Fruit fly (Drosophila melanogaster) whole organism, embryonic: ENCODE data around the gene CG14650.

Source experiments
- Adf1 ChIP-seq: fragments of 200-800 bp; sonication (Bioruptor generic); IDR thresholded peaks from 2 replicates; pipeline ENCODE4 v1.3.6; 2022; ENCODE audit warnings: missing biosample characterization, missing genetic modification characterization
- Atf6 ChIP-seq: fragments of 200-800 bp; sonication (Bioruptor generic); IDR thresholded peaks from 2 replicates; pipeline ENCODE4 v1.3.6; 2022; ENCODE audit warnings: missing biosample characterization, missing genetic modification characterization
- BtbVII ChIP-seq: fragments of 200-800 bp; sonication (Bioruptor generic); optimal IDR thresholded peaks from 3 replicates; lab custom pipeline; 2017; ENCODE audit warnings: missing biosample characterization, mild to moderate bottlenecking, missing genetic modification characterization
- CG10959 ChIP-seq: fragments of 200-800 bp; sonication (Bioruptor generic); IDR thresholded peaks from 2 replicates; pipeline ENCODE4 v1.3.6; 2022; ENCODE audit warnings: missing biosample characterization, missing genetic modification characterization
- CG12155 ChIP-seq: fragments of 200-800 bp; sonication (Bioruptor generic); optimal IDR thresholded peaks from 3 replicates; lab custom pipeline; 2016; ENCODE audit warnings: missing biosample characterization, missing genetic modification characterization
- CG12769 ChIP-seq: fragments of 200-800 bp; sonication (Bioruptor generic); optimal IDR thresholded peaks from 2 replicates; lab custom pipeline; 2019; ENCODE audit warnings: missing biosample characterization, mild to moderate bottlenecking, missing genetic modification characterization, moderate library complexity
- CG13123 ChIP-seq: fragments of 200-800 bp; sonication (Bioruptor generic); optimal IDR thresholded peaks from 2 replicates; lab custom pipeline; 2016; ENCODE audit warnings: missing biosample characterization, missing genetic modification characterization
- CG14667 ChIP-seq: fragments of 200-800 bp; sonication (Bioruptor generic); IDR thresholded peaks from 2 replicates; pipeline ENCODE4 v1.3.6; 2022; ENCODE audit warnings: missing biosample characterization, missing genetic modification characterization
- CG17186 ChIP-seq: fragments of 200-800 bp; sonication (Bioruptor generic); optimal IDR thresholded peaks from 3 replicates; lab custom pipeline; 2017; ENCODE audit warnings: missing biosample characterization, missing genetic modification reagents, missing genetic modification characterization
- CG2116 ChIP-seq: fragments of 200-800 bp; sonication (Bioruptor generic); optimal IDR thresholded peaks from 3 replicates; lab custom pipeline; 2018; ENCODE audit warnings: missing biosample characterization, mild to moderate bottlenecking, missing genetic modification characterization
- CG31224 ChIP-seq: fragments of 200-800 bp; sonication (Bioruptor generic); IDR thresholded peaks from 2 replicates; pipeline ENCODE4 v1.3.6; 2022; ENCODE audit warnings: missing biosample characterization, missing genetic modification characterization
- CG3163 ChIP-seq: fragments of 200-800 bp; sonication (Bioruptor generic); optimal IDR thresholded peaks from 3 replicates; lab custom pipeline; 2016; ENCODE audit warnings: missing biosample characterization, missing genetic modification characterization
- CG32767 ChIP-seq: fragments of 200-800 bp; sonication (Bioruptor generic); IDR thresholded peaks from 2 replicates; pipeline ENCODE4 v1.3.6; 2022; ENCODE audit warnings: missing biosample characterization, missing genetic modification characterization
- CG4360 ChIP-seq: fragments of 200-800 bp; sonication (Bioruptor generic); IDR thresholded peaks from 2 replicates; pipeline ENCODE4 v1.3.6; 2022; ENCODE audit warnings: missing biosample characterization, missing genetic modification characterization
- CG6765 ChIP-seq: fragments of 200-800 bp; sonication (Bioruptor generic); optimal IDR thresholded peaks from 3 replicates; lab custom pipeline; 2017; ENCODE audit warnings: missing biosample characterization, mild to moderate bottlenecking, missing genetic modification characterization
- CG9609 ChIP-seq: fragments of 200-800 bp; sonication (Bioruptor generic); optimal IDR thresholded peaks from 3 replicates; lab custom pipeline; 2016; ENCODE audit warnings: missing biosample characterization, missing genetic modification characterization
- CG9727 ChIP-seq: fragments of 200-800 bp; sonication (Bioruptor generic); optimal IDR thresholded peaks from 3 replicates; lab custom pipeline; 2017; ENCODE audit warnings: missing biosample characterization, mild to moderate bottlenecking, missing genetic modification characterization
- CG9817 ChIP-seq: fragments of 200-800 bp; sonication (Bioruptor generic); optimal IDR thresholded peaks from 2 replicates; lab custom pipeline; 2018; ENCODE audit warnings: missing biosample characterization, mild to moderate bottlenecking, missing genetic modification characterization, moderate library complexity
- CG9876 ChIP-seq: fragments of 200-800 bp; sonication (Bioruptor generic); optimal IDR thresholded peaks from 2 replicates; lab custom pipeline; 2016; ENCODE audit warnings: missing biosample characterization, missing genetic modification characterization
- CG9932 ChIP-seq: fragments of 200-800 bp; sonication (Bioruptor generic); IDR thresholded peaks from 2 replicates; pipeline ENCODE4 v1.3.6; 2022; ENCODE audit warnings: missing biosample characterization, missing genetic modification characterization
- Dll ChIP-seq: fragments of 200-800 bp; sonication (Bioruptor generic); IDR thresholded peaks from 4 replicates; pipeline ENCODE4 v1.3.6; 2022; ENCODE audit warnings: missing biosample characterization, missing genetic modification characterization; ENCODE audit not compliant: partially characterized antibody
- Dp ChIP-seq: fragments of 200-800 bp; sonication (Bioruptor generic); optimal IDR thresholded peaks from 2 replicates; lab custom pipeline; 2018; ENCODE audit warnings: missing biosample characterization, mild to moderate bottlenecking, missing genetic modification characterization, moderate library complexity
- Hr3 ChIP-seq: fragments of 200-800 bp; sonication (Bioruptor generic); optimal IDR thresholded peaks from 3 replicates; lab custom pipeline; 2016; ENCODE audit warnings: missing biosample characterization, missing genetic modification characterization
- Lhr ChIP-seq: fragments of 200-800 bp; sonication (Bioruptor generic); optimal IDR thresholded peaks from 3 replicates; lab custom pipeline; 2017; ENCODE audit warnings: mild to moderate bottlenecking, missing biosample characterization, missing genetic modification reagents, missing genetic modification characterization
- MBD-R2 ChIP-seq: fragments of 200-800 bp; sonication (Bioruptor generic); IDR thresholded peaks from 2 replicates; pipeline ENCODE4 v1.3.6; 2022; ENCODE audit warnings: missing biosample characterization, missing genetic modification characterization
- Poxn ChIP-seq: fragments of 200-800 bp; sonication (Bioruptor generic); IDR thresholded peaks from 2 replicates; pipeline ENCODE4 v1.3.6; 2022; ENCODE audit warnings: missing biosample characterization, missing genetic modification characterization
- Sox100B ChIP-seq: fragments of 200-800 bp; sonication (Bioruptor generic); optimal IDR thresholded peaks from 3 replicates; lab custom pipeline; 2018; ENCODE audit warnings: missing biosample characterization, mild to moderate bottlenecking, missing genetic modification characterization
- Sox102F ChIP-seq: fragments of 200-800 bp; sonication (Bioruptor generic); optimal IDR thresholded peaks from 2 replicates; lab custom pipeline; 2018; ENCODE audit warnings: missing biosample characterization, mild to moderate bottlenecking, missing genetic modification characterization, moderate library complexity
- Sry-δ ChIP-seq: fragments of 200-800 bp; sonication (Bioruptor generic); optimal IDR thresholded peaks from 2 replicates; lab custom pipeline; 2016; ENCODE audit warnings: missing biosample characterization, missing genetic modification characterization
- Xrp1 ChIP-seq: fragments of 200-800 bp; sonication (Bioruptor generic); IDR thresholded peaks from 2 replicates; pipeline ENCODE4 v1.3.6; 2022; ENCODE audit warnings: missing biosample characterization, missing genetic modification characterization
- YL-1 ChIP-seq: fragments of 200-800 bp; sonication (Bioruptor generic); optimal IDR thresholded peaks from 3 replicates; lab custom pipeline; 2017; ENCODE audit warnings: missing biosample characterization, mild to moderate bottlenecking, missing genetic modification characterization
- br ChIP-seq: fragments of >200 bp; optimal IDR thresholded peaks from 2 replicates; lab custom pipeline; 2017
- chinmo ChIP-seq: fragments of 200-800 bp; sonication (Bioruptor generic); IDR thresholded peaks from 4 replicates; pipeline ENCODE4 v1.3.6; 2022; ENCODE audit warnings: missing biosample characterization, missing genetic modification characterization; ENCODE audit not compliant: partially characterized antibody
- ci ChIP-seq: fragments of 200-800 bp; sonication (Bioruptor generic); IDR thresholded peaks from 3 replicates; pipeline ENCODE4 v1.3.6; 2022; ENCODE audit warnings: missing biosample characterization, missing genetic modification characterization
- dmrt99B ChIP-seq: fragments of 200-800 bp; sonication (Bioruptor generic); optimal IDR thresholded peaks from 2 replicates; lab custom pipeline; 2018; ENCODE audit warnings: missing biosample characterization, mild to moderate bottlenecking, missing genetic modification characterization, moderate library complexity
- gfzf ChIP-seq: fragments of 200-800 bp; sonication (Bioruptor generic); optimal IDR thresholded peaks from 2 replicates; lab custom pipeline; 2016; ENCODE audit warnings: missing biosample characterization, mild to moderate bottlenecking, missing genetic modification characterization, moderate library complexity
- jigr1 ChIP-seq: fragments of 200-800 bp; sonication (Bioruptor generic); IDR thresholded peaks from 3 replicates; pipeline ENCODE4 v1.3.6; 2022; ENCODE audit warnings: missing biosample characterization, missing genetic modification characterization
- knrl ChIP-seq: fragments of 200-800 bp; sonication (Bioruptor generic); IDR thresholded peaks from 3 replicates; pipeline ENCODE4 v1.3.6; 2022; ENCODE audit warnings: missing biosample characterization, missing genetic modification characterization; ENCODE audit not compliant: partially characterized antibody
- lilli ChIP-seq: fragments of 200-800 bp; sonication (Bioruptor generic); optimal IDR thresholded peaks from 3 replicates; lab custom pipeline; 2016; ENCODE audit warnings: missing biosample characterization, missing genetic modification characterization
- odd ChIP-seq: fragments of 200-800 bp; sonication (Bioruptor generic); optimal IDR thresholded peaks from 2 replicates; lab custom pipeline; 2017; ENCODE audit warnings: missing biosample characterization, mild to moderate bottlenecking, missing genetic modification characterization
- onecut ChIP-seq: fragments of 200-800 bp; sonication (Bioruptor generic); IDR thresholded peaks from 2 replicates; pipeline ENCODE4 v1.3.6; 2022; ENCODE audit warnings: missing biosample characterization, missing genetic modification characterization
- rib ChIP-seq: fragments of 200-800 bp; sonication (Bioruptor generic); IDR thresholded peaks from 2 replicates; pipeline ENCODE4 v1.3.6; 2022; ENCODE audit warnings: missing biosample characterization, missing genetic modification characterization
- run ChIP-seq: fragments of 200-800 bp; sonication (Bioruptor generic); optimal IDR thresholded peaks from 3 replicates; lab custom pipeline; 2018; ENCODE audit warnings: missing biosample characterization, mild to moderate bottlenecking, missing genetic modification characterization
- sd ChIP-seq: fragments of 200-800 bp; sonication (Bioruptor generic); optimal IDR thresholded peaks from 3 replicates; lab custom pipeline; 2018; ENCODE audit warnings: missing biosample characterization, mild to moderate bottlenecking, missing genetic modification characterization, moderate library complexity
- sima ChIP-seq: fragments of 200-800 bp; sonication (Bioruptor generic); optimal IDR thresholded peaks from 2 replicates; lab custom pipeline; 2016; ENCODE audit warnings: missing biosample characterization, missing genetic modification characterization
- sna ChIP-seq: fragments of 200-800 bp; sonication (Bioruptor generic); IDR thresholded peaks from 2 replicates; pipeline ENCODE4 v1.3.6; 2022; ENCODE audit warnings: missing biosample characterization, missing genetic modification characterization; ENCODE audit not compliant: partially characterized antibody
- sr ChIP-seq: fragments of 200-800 bp; sonication (Bioruptor generic); IDR thresholded peaks from 3 replicates; pipeline ENCODE4 v1.3.6; 2022; ENCODE audit warnings: missing biosample characterization, missing genetic modification characterization
- tio ChIP-seq: fragments of 200-800 bp; sonication (Bioruptor generic); optimal IDR thresholded peaks from 2 replicates; lab custom pipeline; 2017; ENCODE audit warnings: missing biosample characterization, missing genetic modification characterization, inconsistent platforms
- toy ChIP-seq: fragments of 200-800 bp; sonication (Bioruptor generic); IDR thresholded peaks from 2 replicates; pipeline ENCODE4 v1.3.6; 2022; ENCODE audit warnings: missing biosample characterization, missing genetic modification characterization
- yki ChIP-seq: fragments of >200 bp; optimal IDR thresholded peaks from 3 replicates; lab custom pipeline; 2018

Gene CG14650

dm6 chr3R:4428585-4429464 lies 8.4 kb upstream of the CG14650 start, which contains the start of gene srl (continued):
- TF ChIP-seq Sry-δ (GFP tag; lab: Kevin White, UChicago): peak; percentile 38
- no peak for TF ChIP-seq sna
- TF ChIP-seq Hr3 (GFP tag; lab: Kevin White, UChicago): no peak
- no peak for TF ChIP-seq Poxn (GFP tag; lab: Robert Waterston, UW)
- peak; percentile 44 for TF ChIP-seq CG12769 (tag; lab: Kevin White, UChicago)
- TF ChIP-seq rib (GFP tag; lab: Robert Waterston, UW): no peak
- no peak for TF ChIP-seq CG13123 (GFP tag; lab: Kevin White, UChicago)
- no peak for TF ChIP-seq CG10959 (GFP tag; lab: Robert Waterston, UW)
- no peak for TF ChIP-seq yki (lab: Kevin White, UChicago)
- TF ChIP-seq CG9817: no peak
- TF ChIP-seq CG6765 (GFP tag; lab: Kevin White, UChicago): no peak
- TF ChIP-seq Dll (GFP tag; lab: Robert Waterston, UW): peak; percentile 55; the same call in 1 of the 4 replicates
- no peak for TF ChIP-seq CG12155 (GFP tag; lab: Kevin White, UChicago)
- TF ChIP-seq sima (GFP tag; lab: Kevin White, UChicago): no peak
- no peak for TF ChIP-seq jigr1
- peak; percentile 78 for TF ChIP-seq Dp (GFP tag; lab: Kevin White, UChicago)
- TF ChIP-seq ci: peak; percentile 38; the same call in 2 of the 3 replicates
- peak; percentile 56 for TF ChIP-seq Lhr
- TF ChIP-seq tio (GFP tag; lab: Kevin White, UChicago): no peak
- TF ChIP-seq Atf6 (GFP tag; lab: Robert Waterston, UW): peak; percentile 20; the same call in 1 of the 2 replicates
- TF ChIP-seq YL-1 (GFP tag; lab: Kevin White, UChicago): peak; percentile 94
- no peak for TF ChIP-seq CG31224 (GFP tag; lab: Robert Waterston, UW)
- no peak for TF ChIP-seq knrl (GFP tag; lab: Robert Waterston, UW)
- TF ChIP-seq CG9932 (GFP tag; lab: Robert Waterston, UW): no peak
- peak; percentile 14 for TF ChIP-seq CG3163
- TF ChIP-seq CG9727 (GFP tag; lab: Kevin White, UChicago): peak; percentile 19
- TF ChIP-seq onecut (GFP tag; lab: Robert Waterston, UW): no peak
- TF ChIP-seq br (lab: Kevin White, UChicago): no peak
- TF ChIP-seq MBD-R2: peak; percentile 75
- no peak for TF ChIP-seq BtbVII
- peak; percentile 76 for TF ChIP-seq sr
- TF ChIP-seq CG17186 (GFP tag; lab: Kevin White, UChicago): peak; percentile 93
- TF ChIP-seq dmrt99B (tag; lab: Kevin White, UChicago): no peak
- no peak for TF ChIP-seq Sox102F
- peak; percentile 70 for TF ChIP-seq CG2116 (GFP tag; lab: Kevin White, UChicago)
- peak; percentile 96 for TF ChIP-seq gfzf (GFP tag; lab: Kevin White, UChicago)
- no peak for TF ChIP-seq CG4360 (GFP tag; lab: Robert Waterston, UW)
- TF ChIP-seq run: no peak
- TF ChIP-seq Sox100B (GFP tag; lab: Kevin White, UChicago): no peak
- TF ChIP-seq odd (GFP tag; lab: Kevin White, UChicago): no peak
- TF ChIP-seq CG9876: no peak
- peak; percentile 72 for TF ChIP-seq Adf1 (GFP tag; lab: Robert Waterston, UW)
- TF ChIP-seq CG32767 (GFP tag; lab: Robert Waterston, UW): no peak
- TF ChIP-seq toy (GFP tag; lab: Robert Waterston, UW): no peak
- TF ChIP-seq CG14667 (GFP tag; lab: Robert Waterston, UW): no peak
- peak; percentile 12; the same call in 1 of the 2 replicates for TF ChIP-seq Xrp1
- no peak for TF ChIP-seq CG9609 (GFP tag; lab: Kevin White, UChicago)
- no peak for TF ChIP-seq sd (tag; lab: Kevin White, UChicago)
- TF ChIP-seq chinmo (GFP tag; lab: Robert Waterston, UW): 0 out of 4 replicates have a peak, but pooled peaks have one; percentile 61
- peak; percentile 3 for TF ChIP-seq lilli
